Worm (Caenorhabditis elegans): ENCODE data around the gene tag-343.

Gene tag-343

ce11 chrX:16617427-16618128, 57.0 kb downstream of the tag-343 start:
- TF ChIP-seq him-1 (tag; optimal IDR thresholded peaks at IDR 0.05) = no peak
- no peak for TF ChIP-seq W03F9.2 (tag; optimal IDR thresholded peaks at IDR 0.05)
- TF ChIP-seq dao-5 (tag; optimal IDR thresholded peaks at IDR 0.05) = no peak

Data from whole organism, L4/young adult.